Worm (Caenorhabditis elegans): ENCODE data around the gene wht-2.

DNA sequence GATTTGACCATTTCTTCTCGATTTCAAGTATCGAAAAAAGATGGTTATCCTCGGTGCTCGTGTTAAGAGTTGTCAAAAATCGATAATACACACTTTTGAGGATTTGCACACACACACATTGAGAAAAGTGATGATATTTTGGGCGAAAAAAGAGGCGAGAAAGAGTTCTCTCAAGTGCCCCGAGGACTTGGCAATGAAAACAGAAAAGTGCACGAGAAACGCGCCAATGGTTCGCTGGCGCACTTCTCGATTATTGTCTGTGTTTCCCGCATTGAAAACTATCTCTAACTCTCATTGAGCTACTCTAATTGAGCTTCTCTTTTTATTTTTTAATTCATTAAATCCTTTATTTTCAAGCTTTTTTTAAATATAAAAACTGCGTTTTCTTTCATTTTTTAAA, 36.5 kb upstream of the wht-2 start:
- TF ChIP-seq pqm-1 (tag; optimal IDR thresholded peaks at IDR 0.05) (no peak), skn-1 (tag; optimal IDR thresholded peaks at IDR 0.05) (peak; percentile 65), mdl-1 (tag; optimal IDR thresholded peaks at IDR 0.05) (peak in 1 of 2 experiments; percentile 43), tbx-2 (tag; optimal IDR thresholded peaks at IDR 0.05) (peak; percentile 71), ztf-4 (tag; optimal IDR thresholded peaks at IDR 0.05) (no peak), lin-13 (GFP tag; optimal IDR thresholded peaks at IDR 0.05) (peak; percentile 45), elt-3 (tag; optimal IDR thresholded peaks at IDR 0.05) (peak in 1 of 6 experiments; percentile 37), sptf-1 (tag; optimal IDR thresholded peaks at IDR 0.05) (no peak)
